Worm (Caenorhabditis elegans) whole organism, young adult: ENCODE data around the gene phf-15.

Experiments used
- B0035.1 ChIP-seq: sonication (generic microtip); optimal IDR thresholded peaks from 2 replicates; lab custom pipeline; 2016; ENCODE audit warnings: missing genetic modification characterization, mild to moderate bottlenecking, missing compliant biosample characterization, missing genotype, missing genetic modification reagents
- B0336.3 ChIP-seq: fragments of 200-800 bp; sonication (Bioruptor generic); IDR thresholded peaks from 2 replicates; pipeline ENCODE4 v1.3.6; 2022; ENCODE audit warnings: missing genetic modification characterization, missing compliant biosample characterization
- F10E7.11 ChIP-seq: sonication (generic microtip); optimal IDR thresholded peaks from 2 replicates; lab custom pipeline; 2017; ENCODE audit warnings: mild to moderate bottlenecking, missing genetic modification characterization, moderate library complexity, missing compliant biosample characterization
- F22D6.2 ChIP-seq: sonication (generic microtip); optimal IDR thresholded peaks from 2 replicates; lab custom pipeline; 2016; ENCODE audit warnings: mild to moderate bottlenecking, missing genetic modification characterization, missing compliant biosample characterization
- F33H1.4 ChIP-seq: fragments of 200-800 bp; sonication (Bioruptor generic); IDR thresholded peaks from 2 replicates; pipeline ENCODE4 v1.3.6; 2022; ENCODE audit warnings: missing genetic modification reagents, missing genetic modification characterization, missing compliant biosample characterization
- F49E8.2 ChIP-seq: sonication (generic microtip); optimal IDR thresholded peaks from 3 replicates; lab custom pipeline; 2017; ENCODE audit warnings: missing genetic modification characterization, mild to moderate bottlenecking, missing compliant biosample characterization, antibody characterized with exemption, moderate library complexity; ENCODE audit not compliant: insufficient read depth
- F52B5.7 ChIP-seq: sonication (generic microtip); optimal IDR thresholded peaks from 2 replicates; lab custom pipeline; 2016; ENCODE audit warnings: mild to moderate bottlenecking, missing genetic modification characterization, missing compliant biosample characterization
- K11D2.4 ChIP-seq: fragments of 200-800 bp; sonication (Bioruptor generic); IDR thresholded peaks from 2 replicates; pipeline ENCODE4 v1.3.6; 2022; ENCODE audit warnings: missing genetic modification reagents, missing genetic modification characterization, missing compliant biosample characterization
- Y53F4B.3 ChIP-seq: fragments of 200-800 bp; sonication (Bioruptor generic); IDR thresholded peaks from 2 replicates; pipeline ENCODE4 v1.3.6; 2022; ENCODE audit warnings: missing genetic modification reagents, missing genetic modification characterization, missing compliant biosample characterization
- Y79H2A.3 ChIP-seq: fragments of 200-800 bp; sonication (Bioruptor generic); conservative IDR thresholded peaks from 2 replicates; pipeline ENCODE4 v1.3.6; 2022; ENCODE audit warnings: missing genetic modification reagents, missing genetic modification characterization, missing compliant biosample characterization
- athp-1 ChIP-seq: sonication (generic microtip); optimal IDR thresholded peaks from 2 replicates; lab custom pipeline; 2017; ENCODE audit warnings: mild to moderate bottlenecking, missing genetic modification characterization, missing compliant biosample characterization
- attf-5 ChIP-seq: fragments of 200-800 bp; sonication (Bioruptor generic); optimal IDR thresholded peaks from 2 replicates; lab custom pipeline; 2018; ENCODE audit warnings: mild to moderate bottlenecking, missing genetic modification characterization, missing compliant biosample characterization
- bed-1 ChIP-seq: fragments of 200-800 bp; sonication (Bioruptor generic); IDR thresholded peaks from 2 replicates; pipeline ENCODE4 v1.3.6; 2022; ENCODE audit warnings: missing genetic modification reagents, missing genetic modification characterization, missing compliant biosample characterization
- cebp-1 ChIP-seq, 2 experiments: fragments of 200-800 bp in 1 of 2; sonication (Bioruptor generic) in 1 of 2; sonication (generic microtip) in 1 of 2; IDR thresholded peaks in 1 of 2; optimal IDR thresholded peaks in 1 of 2; 2 replicates each; pipeline versions ENCODE4 v1.3.6 to Lab custom; 2017 to 2022; ENCODE audit warnings: missing compliant biosample characterization in 2 of 2, missing genetic modification characterization in 2 of 2, mild to moderate bottlenecking in 1 of 2, missing genetic modification reagents in 1 of 2, moderate library complexity in 1 of 2
- cebp-2 ChIP-seq: fragments of 200-800 bp; sonication (Bioruptor generic); IDR thresholded peaks from 2 replicates; pipeline ENCODE4 v1.3.6; 2022; ENCODE audit warnings: missing genetic modification characterization, missing compliant biosample characterization
- ceh-91 ChIP-seq: fragments of 200-800 bp; sonication (Bioruptor generic); IDR thresholded peaks from 2 replicates; pipeline ENCODE4 v1.3.6; 2022; ENCODE audit warnings: missing genetic modification reagents, missing genetic modification characterization, missing compliant biosample characterization
- dpff-1 ChIP-seq: sonication (generic microtip); optimal IDR thresholded peaks from 2 replicates; lab custom pipeline; 2017; ENCODE audit warnings: mild to moderate bottlenecking, missing genetic modification characterization, missing compliant biosample characterization
- dpl-1 ChIP-seq: fragments of 150-350 bp; optimal IDR thresholded peaks from 2 replicates; lab custom pipeline; 2014; ENCODE audit warnings: missing biosample characterization, missing genetic modification reagents, missing genetic modification characterization
- efl-1 ChIP-seq: fragments of 150-350 bp; optimal IDR thresholded peaks from 2 replicates; lab custom pipeline; 2014; ENCODE audit warnings: missing biosample characterization, missing genetic modification reagents, missing genetic modification characterization
- egl-44 ChIP-seq: fragments of 200-800 bp; sonication (Bioruptor generic); IDR thresholded peaks from 2 replicates; pipeline ENCODE4 v1.3.6; 2022; ENCODE audit warnings: missing genetic modification reagents, missing genetic modification characterization, missing compliant biosample characterization
- ets-4 ChIP-seq: fragments of 200-800 bp; sonication (Bioruptor generic); optimal IDR thresholded peaks from 2 replicates; lab custom pipeline; 2018; ENCODE audit warnings: mild to moderate bottlenecking, missing genetic modification characterization, missing compliant biosample characterization
- gei-17 ChIP-seq: fragments of 200-800 bp; sonication (Bioruptor generic); optimal IDR thresholded peaks from 2 replicates; lab custom pipeline; 2018; ENCODE audit warnings: mild to moderate bottlenecking, missing genetic modification characterization, missing compliant biosample characterization
- hmg-1.2 ChIP-seq: fragments of 200-800 bp; sonication (Bioruptor generic); IDR thresholded peaks from 2 replicates; pipeline ENCODE4 v1.3.6; 2022; ENCODE audit warnings: missing genetic modification reagents, missing genetic modification characterization, missing compliant biosample characterization
- lin-26 ChIP-seq: fragments of 200-800 bp; sonication (Bioruptor generic); IDR thresholded peaks from 2 replicates; pipeline ENCODE4 v1.3.6; 2022; ENCODE audit warnings: missing genetic modification reagents, missing genetic modification characterization, missing compliant biosample characterization
- lin-35 ChIP-seq, 3 experiments: fragments of 150-350 bp in 2 of 3; sonication (generic microtip) in 1 of 3; optimal IDR thresholded peaks; 2 replicates each; lab custom pipeline; 2014 to 2018; ENCODE audit warnings: missing biosample characterization in 3 of 3, missing genetic modification characterization in 3 of 3, missing genetic modification reagents in 3 of 3
- lin-40 ChIP-seq: sonication (generic microtip); optimal IDR thresholded peaks from 2 replicates; lab custom pipeline; 2016; ENCODE audit warnings: missing genetic modification characterization, mild to moderate bottlenecking, missing compliant biosample characterization, missing genotype, missing genetic modification reagents
- lin-54 ChIP-seq: fragments of 200-800 bp; sonication (Bioruptor generic); optimal IDR thresholded peaks from 2 replicates; lab custom pipeline; 2018; ENCODE audit warnings: mild to moderate bottlenecking, missing genetic modification characterization, missing compliant biosample characterization
- lsl-1 ChIP-seq: fragments of 200-800 bp; sonication (Bioruptor generic); optimal IDR thresholded peaks from 2 replicates; lab custom pipeline; 2018; ENCODE audit warnings: mild to moderate bottlenecking, missing genetic modification characterization, moderate library complexity, missing compliant biosample characterization
- madf-3 ChIP-seq: fragments of 200-800 bp; sonication (Bioruptor generic); IDR thresholded peaks from 2 replicates; pipeline ENCODE4 v1.3.6; 2022; ENCODE audit warnings: missing genetic modification reagents, missing genetic modification characterization, missing compliant biosample characterization
- madf-6 ChIP-seq: fragments of 200-800 bp; sonication (Bioruptor generic); IDR thresholded peaks from 2 replicates; pipeline ENCODE4 v1.3.6; 2022; ENCODE audit warnings: missing genetic modification reagents, missing genetic modification characterization, missing compliant biosample characterization
- mxl-1 ChIP-seq: sonication (generic microtip); optimal IDR thresholded peaks from 2 replicates; lab custom pipeline; 2016; ENCODE audit warnings: missing genetic modification characterization, missing compliant biosample characterization
- nhr-27 ChIP-seq: fragments of 200-800 bp; sonication (Bioruptor generic); optimal IDR thresholded peaks from 2 replicates; lab custom pipeline; 2018; ENCODE audit warnings: mild to moderate bottlenecking, missing genetic modification characterization, moderate library complexity, missing compliant biosample characterization
- nhr-80 ChIP-seq: sonication (generic microtip); optimal IDR thresholded peaks from 2 replicates; lab custom pipeline; 2016; ENCODE audit warnings: missing genetic modification characterization, missing compliant biosample characterization
- nhr-90 ChIP-seq: sonication (generic microtip); optimal IDR thresholded peaks from 2 replicates; lab custom pipeline; 2016; ENCODE audit warnings: missing genotype, mild to moderate bottlenecking, missing genetic modification characterization, missing compliant biosample characterization
- rcor-1 ChIP-seq: fragments of 200-800 bp; sonication (Bioruptor generic); IDR thresholded peaks from 2 replicates; pipeline ENCODE4 v1.3.6; 2022; ENCODE audit warnings: missing genetic modification reagents, missing genetic modification characterization, missing compliant biosample characterization
- repo-1 ChIP-seq: sonication (generic microtip); optimal IDR thresholded peaks from 2 replicates; lab custom pipeline; 2017; ENCODE audit warnings: mild to moderate bottlenecking, missing genetic modification characterization, missing compliant biosample characterization
- sdz-38 ChIP-seq: sonication (generic microtip); optimal IDR thresholded peaks from 2 replicates; lab custom pipeline; 2016; ENCODE audit warnings: missing genotype, missing genetic modification characterization, missing compliant biosample characterization
- snpc-1.3 ChIP-seq: sonication (generic microtip); optimal IDR thresholded peaks from 2 replicates; lab custom pipeline; 2017; ENCODE audit warnings: missing genetic modification characterization, mild to moderate bottlenecking, missing compliant biosample characterization, antibody characterized with exemption, moderate library complexity, missing genotype, missing genetic modification reagents; ENCODE audit not compliant: insufficient read depth
- snpc-4 ChIP-seq, 5 experiments: fragments of 150-350 bp in 1 of 5; sonication (generic microtip) in 4 of 5; optimal IDR thresholded peaks; 2 replicates each; lab custom pipeline; 2014 to 2018; ENCODE audit warnings: missing genetic modification characterization in 5 of 5, missing biosample characterization in 3 of 5, antibody characterized with exemption in 2 of 5, mild to moderate bottlenecking in 2 of 5, missing compliant biosample characterization in 2 of 5, missing genotype in 2 of 5, moderate library complexity in 2 of 5, missing genetic modification reagents in 1 of 5
- tbp1 ChIP-seq: fragments of 200-800 bp; sonication (Bioruptor generic); optimal IDR thresholded peaks from 2 replicates; lab custom pipeline; 2018; ENCODE audit warnings: mild to moderate bottlenecking, missing genetic modification characterization, missing compliant biosample characterization
- unc-130 ChIP-seq: sonication (generic microtip); optimal IDR thresholded peaks from 2 replicates; lab custom pipeline; 2016; ENCODE audit warnings: missing genetic modification reagents, missing genetic modification characterization, missing compliant biosample characterization
- zfh-2 ChIP-seq: fragments of 200-800 bp; sonication (Bioruptor generic); conservative IDR thresholded peaks from 2 replicates; pipeline ENCODE4 v1.3.6; 2022; ENCODE audit warnings: missing genetic modification reagents, missing genetic modification characterization, missing compliant biosample characterization
- ztf-6 ChIP-seq: fragments of 200-800 bp; sonication (Bioruptor generic); IDR thresholded peaks from 2 replicates; pipeline ENCODE4 v1.3.6; 2022; ENCODE audit warnings: missing genetic modification reagents, missing genetic modification characterization, missing compliant biosample characterization

The phf-15 gene

DNA sequence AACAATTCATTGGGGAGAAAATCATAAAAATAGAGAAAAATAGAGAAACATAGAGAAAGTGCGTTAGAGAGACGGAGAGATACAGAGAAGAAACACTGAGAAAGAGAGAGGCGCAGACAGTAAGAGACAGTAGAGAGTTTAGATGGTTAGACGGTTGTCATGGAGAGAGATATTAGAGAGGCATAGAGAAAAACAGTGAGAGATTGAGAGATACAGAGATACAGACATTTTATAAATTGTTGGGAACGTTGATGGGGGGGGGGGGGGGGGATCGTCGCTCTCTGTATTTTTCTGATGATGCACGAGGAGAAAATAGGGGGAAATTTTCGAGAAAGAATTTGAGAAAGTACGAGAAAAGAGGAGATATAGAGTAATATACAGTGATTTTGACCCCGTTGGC lies 43.3 kb upstream of the phf-15 start (continued):
- no peak for TF ChIP-seq snpc-1.3 (tag; lab: Kevin White, UChicago)
- TF ChIP-seq ceh-91: no peak
- TF ChIP-seq ztf-6: no peak
- no peak for TF ChIP-seq Y53F4B.3 (GFP tag; lab: Robert Waterston, UW)
- no peak for TF ChIP-seq F10E7.11 (tag; lab: Kevin White, UChicago)
- no peak for TF ChIP-seq cebp-1 (GFP tag; IDR thresholded peaks at IDR 0.05; lab: Robert Waterston, UW)
- peak; percentile 69 for TF ChIP-seq cebp-1 (tag; optimal IDR thresholded peaks at IDR 0.05; lab: Kevin White, UChicago)
- no peak for TF ChIP-seq athp-1 (tag; lab: Kevin White, UChicago)
- TF ChIP-seq lin-26 (GFP tag; lab: Robert Waterston, UW): no peak
- TF ChIP-seq gei-17 (GFP tag; lab: Kevin White, UChicago): peak; percentile 6
- no peak for TF ChIP-seq madf-3 (GFP tag; lab: Robert Waterston, UW)
- no peak for TF ChIP-seq madf-6
- TF ChIP-seq lin-40 (tag; lab: Kevin White, UChicago): peak; percentile 88
- TF ChIP-seq lin-35 (GFP tag; optimal IDR thresholded peaks at IDR 0.05; lab: Kevin White, UChicago): peak in 1 of 3 experiments; percentile 56
- TF ChIP-seq hmg-1.2: peak; percentile 98
- peak; percentile 80 for TF ChIP-seq K11D2.4 (GFP tag; lab: Robert Waterston, UW)
- TF ChIP-seq attf-5 (GFP tag; lab: Kevin White, UChicago): peak; percentile 62

DNA sequence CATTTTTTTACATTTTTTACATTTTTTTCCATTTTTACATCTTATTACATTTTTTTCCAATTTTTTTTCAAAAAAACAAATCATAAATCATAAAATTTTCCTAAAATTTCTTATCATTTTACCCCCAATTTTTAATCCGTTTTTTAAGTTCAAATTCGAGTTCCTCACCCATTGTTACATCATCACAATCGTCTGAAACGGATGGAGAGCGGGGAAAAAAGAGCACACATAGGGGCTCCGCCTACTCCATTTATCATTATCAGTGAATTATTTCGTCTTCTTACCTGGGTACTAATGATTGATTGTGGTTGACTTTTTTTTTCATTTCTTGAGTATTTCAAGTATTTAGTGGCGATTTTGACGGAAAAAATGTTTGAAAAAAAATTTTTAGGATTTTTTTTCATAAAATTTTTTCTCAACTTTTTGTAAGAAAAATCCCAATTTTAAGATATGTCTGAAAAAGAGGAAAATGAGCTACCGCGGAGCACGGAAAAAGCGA lies 40.7 kb upstream of the phf-15 start, which contains the start of gene mfsd-8:
TSS of gene mfsd-8 (plus strand) at position 449 of the 499 bp plus-strand sequence.
- TF ChIP-seq zfh-2 (GFP tag; lab: Robert Waterston, UW) (no peak), unc-130 (no peak), bed-1 (no peak), rcor-1 (GFP tag; lab: Robert Waterston, UW) (no peak), nhr-80 (peak; percentile 88), lin-54 (GFP tag; lab: Kevin White, UChicago) (no peak), ets-4 (GFP tag; lab: Kevin White, UChicago) (peak; percentile 63), B0035.1 (tag; lab: Kevin White, UChicago) (no peak), nhr-27 (tag; lab: Kevin White, UChicago) (no peak), tbp1 (no peak)

DNA sequence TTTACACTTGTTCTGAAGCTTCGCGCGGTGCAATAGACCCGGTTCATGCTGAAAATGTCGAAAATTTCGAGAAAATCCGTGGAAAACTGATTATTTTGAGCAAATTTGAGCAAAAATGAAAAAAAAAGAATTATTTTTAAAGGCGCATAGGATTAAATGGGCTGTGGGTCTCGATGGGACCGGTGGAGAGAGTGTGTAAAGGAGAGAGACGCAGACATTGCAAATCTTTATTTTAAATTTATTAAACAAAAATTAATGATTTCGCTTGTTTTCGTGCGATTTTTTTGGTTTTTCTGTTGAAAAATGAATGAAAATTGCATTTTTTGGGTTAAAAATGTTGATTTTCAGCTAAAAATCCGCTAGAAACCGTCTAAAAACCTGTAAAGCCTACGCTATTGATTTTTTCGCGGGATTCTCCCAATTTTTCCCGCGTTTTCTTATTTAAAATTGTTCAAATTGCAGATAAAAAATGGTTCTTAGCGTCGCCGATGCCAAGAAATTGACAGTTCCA lies 28.3 kb upstream of the phf-15 start, which contains the start of the genes Y53G8AR.8 and Y53G8AR.6:
TSS of gene Y53G8AR.8 (minus strand) at position 48 of the 511 bp plus-strand sequence.
TSS of gene Y53G8AR.6 (plus strand) at position 461 of the 511 bp plus-strand sequence.
- TF ChIP-seq nhr-90: no peak
- TF ChIP-seq efl-1 (GFP tag; lab: Kevin White, UChicago): peak; percentile 35
- peak; percentile 45; the same call in 1 of the 2 replicates for TF ChIP-seq madf-6
- TF ChIP-seq Y79H2A.3 (GFP tag; lab: Robert Waterston, UW): no peak
- no peak for TF ChIP-seq F52B5.7
- TF ChIP-seq rcor-1 (GFP tag; lab: Robert Waterston, UW): 0 out of 2 replicates have a peak, but pooled peaks have one; percentile 12
- TF ChIP-seq Y53F4B.3 (GFP tag; lab: Robert Waterston, UW): no peak
- TF ChIP-seq sdz-38 (tag; lab: Kevin White, UChicago): no peak
- TF ChIP-seq repo-1 (tag; lab: Kevin White, UChicago): no peak
- TF ChIP-seq lin-26 (GFP tag; lab: Robert Waterston, UW): no peak
- TF ChIP-seq F33H1.4 (GFP tag; lab: Robert Waterston, UW): peak; percentile 79
- TF ChIP-seq nhr-80: no peak
- no peak for TF ChIP-seq B0336.3 (GFP tag; lab: Robert Waterston, UW)
- TF ChIP-seq ets-4 (GFP tag; lab: Kevin White, UChicago): no peak
- no peak for TF ChIP-seq mxl-1 (tag; lab: Kevin White, UChicago)
- TF ChIP-seq hmg-1.2: peak; percentile 98
- TF ChIP-seq dpl-1 (GFP tag; lab: Kevin White, UChicago): no peak
- no peak for TF ChIP-seq F49E8.2 (tag; lab: Kevin White, UChicago)
- no peak for TF ChIP-seq cebp-2 (GFP tag; lab: Robert Waterston, UW)
- no peak for TF ChIP-seq K11D2.4 (GFP tag; lab: Robert Waterston, UW)
- no peak for TF ChIP-seq dpff-1 (tag; lab: Kevin White, UChicago)
- no peak for TF ChIP-seq egl-44 (GFP tag; lab: Robert Waterston, UW)
- TF ChIP-seq lsl-1 (GFP tag; lab: Kevin White, UChicago): peak; percentile 50
- peak; percentile 43 for TF ChIP-seq lin-54 (GFP tag; lab: Kevin White, UChicago)
- TF ChIP-seq snpc-4 (GFP tag; optimal IDR thresholded peaks at IDR 0.05; lab: Kevin White, UChicago): no peak
- TF ChIP-seq snpc-4 (tag; optimal IDR thresholded peaks at IDR 0.05; lab: Kevin White, UChicago): no peak
- TF ChIP-seq F22D6.2 (tag; lab: Kevin White, UChicago): no peak
